Worm (Caenorhabditis elegans): ENCODE results near the gene tofu-1.

ce11 chrV:9944093-9944492, 36.9 kb upstream of the tofu-1 start, which contains the start of gene sre-28:
- no peak for TF ChIP-seq nhr-237 (tag; optimal IDR thresholded peaks at IDR 0.05)
- no peak for TF ChIP-seq sma-9 (GFP tag; optimal IDR thresholded peaks at IDR 0.05)
- TF ChIP-seq sma-9 (tag; optimal IDR thresholded peaks at IDR 0.05) = no peak
- no peak for TF ChIP-seq unc-39 (tag; optimal IDR thresholded peaks at IDR 0.05)
- TF ChIP-seq lsy-2 (tag; optimal IDR thresholded peaks at IDR 0.05) = no peak
- no peak for TF ChIP-seq ceh-82 (tag; optimal IDR thresholded peaks at IDR 0.05)
- no peak for TF ChIP-seq R02D3.7 (tag; optimal IDR thresholded peaks at IDR 0.05)
